Worm (Caenorhabditis elegans) whole organism, L4/young adult: ENCODE data around the gene C36C5.12.

ENCODE experiments used
- W03F9.2 ChIP-seq: fragments of 150-350 bp; optimal IDR thresholded peaks from 2 replicates; lab custom pipeline; 2014; ENCODE audit warnings: missing biosample characterization, missing genetic modification characterization
- dao-5 ChIP-seq: sonication (generic microtip); optimal IDR thresholded peaks from 2 replicates; lab custom pipeline; 2016; ENCODE audit warnings: missing genotype, missing genetic modification characterization, moderate library complexity, missing compliant biosample characterization
- him-1 ChIP-seq: sonication (generic microtip); optimal IDR thresholded peaks from 2 replicates; lab custom pipeline; 2016; ENCODE audit warnings: missing genotype, missing genetic modification reagents, missing genetic modification characterization, missing compliant biosample characterization

The C36C5.12 gene

DNA sequence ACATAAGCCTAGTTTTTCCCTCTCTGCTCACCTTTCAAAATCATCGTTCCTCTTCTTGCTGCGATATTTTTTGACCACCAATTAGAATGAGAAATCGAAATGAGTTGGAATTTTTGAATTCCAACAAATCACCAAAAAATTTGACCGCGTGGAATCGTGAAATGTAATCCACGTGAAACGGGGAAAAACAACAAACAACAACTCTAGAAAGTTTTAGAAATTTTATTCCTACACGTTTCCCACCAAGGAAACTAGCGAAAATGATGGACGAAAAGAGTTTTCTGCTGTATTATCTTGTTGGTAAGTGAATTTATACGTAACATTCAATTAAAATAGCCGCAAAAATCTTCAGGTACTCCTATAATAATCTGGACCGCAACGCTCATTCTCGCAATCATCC is 20.7 kb downstream of the C36C5.12 start, which contains the start of the genes irld-3 and F02C9.1:
Gene irld-3 (minus strand): TSS at position 101 of the 400 bp plus-strand sequence.
Gene F02C9.1 (plus strand): TSS at position 216 of the 400 bp plus-strand sequence.
- TF ChIP-seq him-1 (tag; lab: Kevin White, UChicago) = no peak
- no peak for TF ChIP-seq W03F9.2
- no peak for TF ChIP-seq dao-5

ce11 chrV:3133293-3133755 is 25.8 kb downstream of the C36C5.12 start, which contains the start of gene F02C9.2:
TSS of gene F02C9.2 (plus strand) at chrV:3133705.
- TF ChIP-seq him-1 (tag; lab: Kevin White, UChicago) (no peak), dao-5 (no peak), W03F9.2 (no peak)

- TF ChIP-seq W03F9.2 = no peak
Measured at ce11 chrV:3132116-3132515, 27.0 kb downstream of the C36C5.12 start.

DNA sequence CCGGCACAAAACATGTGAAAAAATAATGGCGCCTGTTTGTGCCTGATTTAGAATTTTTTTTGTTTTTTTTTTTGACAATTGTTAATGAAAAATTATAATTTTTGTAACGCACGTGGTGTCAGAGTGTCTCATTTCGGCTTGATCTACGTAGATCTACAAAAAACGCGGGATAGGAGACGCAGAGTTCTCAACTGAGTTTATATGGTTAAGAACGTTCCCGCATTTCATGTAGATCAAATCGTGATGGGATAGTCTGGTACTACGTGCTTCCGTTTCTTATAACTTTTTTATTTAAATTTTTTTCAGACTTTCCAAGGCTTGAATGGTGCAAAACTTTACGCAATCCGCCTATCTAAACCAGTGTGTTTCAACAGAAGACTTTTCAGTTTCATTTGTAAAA is 30.3 kb downstream of the C36C5.12 start, which contains the start of gene tat-6:
Gene tat-6 (plus strand): TSS at position 301 of the 400 bp plus-strand sequence.
- TF ChIP-seq him-1 (tag; lab: Kevin White, UChicago) (no peak), dao-5 (no peak), W03F9.2 (no peak)

- no peak for TF ChIP-seq W03F9.2
Measured at ce11 chrV:3127670-3128069, 31.5 kb downstream of the C36C5.12 start, which contains the start of gene Y73C8C.10. TSS of gene Y73C8C.10 (minus strand) at chrV:3127770.

- TF ChIP-seq him-1 (tag; lab: Kevin White, UChicago) (no peak), dao-5 (no peak), W03F9.2 (no peak)
Measured at ce11 chrV:3124912-3125311, 34.2 kb downstream of the C36C5.12 start, which contains the start of gene Y73C8C.12. TSS of gene Y73C8C.12 (plus strand) at chrV:3125212.

- TF ChIP-seq W03F9.2 (no peak), him-1 (tag; lab: Kevin White, UChicago) (no peak), dao-5 (no peak)
Measured at ce11 chrV:3122403-3122802, 36.7 kb downstream of the C36C5.12 start.

DNA sequence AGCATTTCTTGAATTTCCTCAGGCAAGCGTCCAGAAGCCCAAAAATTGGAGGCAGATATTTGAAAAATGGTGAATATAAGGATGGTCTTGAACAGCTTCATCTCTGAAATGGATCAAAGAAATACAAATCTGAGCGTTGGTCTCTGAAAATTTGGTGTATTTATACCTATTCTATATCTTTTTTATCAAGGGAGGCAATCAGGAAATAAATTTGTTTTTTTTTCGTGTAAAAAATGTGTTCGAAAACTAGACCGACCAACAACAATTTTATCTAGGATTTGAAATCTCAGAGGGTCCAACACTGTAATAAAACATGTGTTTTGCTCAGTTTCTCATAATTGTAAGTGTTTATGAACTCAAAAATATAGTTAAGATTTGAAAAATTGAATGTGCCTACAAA is 37.4 kb downstream of the C36C5.12 start, which contains the start of gene srt-56:
Gene srt-56 (minus strand): TSS at position 101 of the 400 bp plus-strand sequence.
- TF ChIP-seq W03F9.2 (no peak), dao-5 (no peak), him-1 (tag; lab: Kevin White, UChicago) (no peak)

DNA sequence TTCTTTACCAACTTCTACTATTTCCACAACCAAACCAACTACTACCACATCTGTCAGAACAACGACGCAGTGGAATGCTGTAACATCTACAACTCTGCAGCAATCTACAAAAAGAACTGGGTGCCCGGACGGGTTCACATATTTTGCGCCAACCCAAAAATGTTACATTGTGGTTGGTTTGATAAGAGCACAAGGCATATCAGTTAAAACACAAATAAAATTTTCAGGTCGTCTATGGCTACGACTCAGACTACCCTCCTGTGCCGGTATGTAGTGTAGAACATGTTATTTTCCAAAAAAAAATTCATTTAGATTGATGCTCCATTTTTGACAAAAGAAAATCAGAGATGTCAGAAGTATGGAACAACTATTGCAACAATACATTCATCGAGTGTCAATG is 40.0 kb downstream of the C36C5.12 start:
- no peak for TF ChIP-seq him-1 (tag; lab: Kevin White, UChicago)
- no peak for TF ChIP-seq dao-5
- TF ChIP-seq W03F9.2 = no peak

- TF ChIP-seq W03F9.2 (no peak), him-1 (tag; lab: Kevin White, UChicago) (no peak), dao-5 (no peak)
Measured at ce11 chrV:3118167-3118566, 41.0 kb downstream of the C36C5.12 start, which contains the start of gene clec-210. TSS of gene clec-210 (plus strand) at chrV:3118377.

DNA sequence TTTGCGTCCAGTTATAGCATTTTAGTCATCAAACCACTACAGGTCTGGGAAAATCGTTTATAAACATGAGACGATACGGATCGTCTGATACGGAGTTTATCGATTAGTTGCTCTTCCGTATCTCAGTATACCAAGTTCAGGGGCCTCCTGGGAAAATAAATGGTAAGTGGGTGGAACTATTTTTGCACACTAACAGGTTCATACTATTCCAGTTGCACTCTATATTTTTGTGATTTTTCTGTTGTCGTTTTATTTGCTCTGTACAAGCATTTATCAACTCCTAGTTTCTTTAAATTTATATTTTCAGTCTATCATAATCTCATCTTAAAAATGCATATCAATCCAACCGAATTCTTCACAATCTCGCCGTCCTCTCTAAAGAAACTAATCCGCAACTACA is 44.2 kb downstream of the C36C5.12 start, which contains the start of gene Y73C8C.3:
Gene Y73C8C.3 (plus strand): TSS at position 301 of the 400 bp plus-strand sequence.
- no peak for TF ChIP-seq him-1 (tag; lab: Kevin White, UChicago)
- TF ChIP-seq dao-5 = no peak
- no peak for TF ChIP-seq W03F9.2

DNA sequence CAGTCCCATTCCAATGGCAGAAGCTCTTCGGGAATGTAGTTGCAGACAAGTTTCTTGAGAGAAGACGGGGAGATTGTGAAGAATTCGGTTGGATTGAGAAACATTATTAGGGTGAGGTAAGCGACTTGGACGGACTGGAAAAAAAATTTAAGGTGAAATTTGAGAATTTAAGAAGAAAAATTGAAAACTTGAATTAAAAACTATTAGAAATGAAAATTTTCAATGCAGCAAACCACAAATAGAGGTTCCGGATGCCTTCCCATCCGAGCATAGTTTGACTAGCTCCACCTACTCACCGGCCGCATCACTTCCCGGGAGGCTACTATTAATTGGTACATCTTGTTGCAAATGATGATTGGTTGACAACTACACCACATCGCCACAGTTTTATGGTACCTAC is 45.4 kb downstream of the C36C5.12 start, which contains the start of gene Y73C8C.8:
Gene Y73C8C.8 (minus strand): TSS at position 101 of the 400 bp plus-strand sequence.
- TF ChIP-seq W03F9.2 (no peak), dao-5 (no peak), him-1 (tag; lab: Kevin White, UChicago) (no peak)

- TF ChIP-seq him-1 (tag; lab: Kevin White, UChicago) = no peak
- TF ChIP-seq dao-5 = no peak
- TF ChIP-seq W03F9.2 = no peak
Measured at ce11 chrV:3112198-3112597, 47.0 kb downstream of the C36C5.12 start.
